Fruit fly (Drosophila melanogaster): Measurements from ENCODE around the gene CG16743.

CG16743 gene

DNA sequence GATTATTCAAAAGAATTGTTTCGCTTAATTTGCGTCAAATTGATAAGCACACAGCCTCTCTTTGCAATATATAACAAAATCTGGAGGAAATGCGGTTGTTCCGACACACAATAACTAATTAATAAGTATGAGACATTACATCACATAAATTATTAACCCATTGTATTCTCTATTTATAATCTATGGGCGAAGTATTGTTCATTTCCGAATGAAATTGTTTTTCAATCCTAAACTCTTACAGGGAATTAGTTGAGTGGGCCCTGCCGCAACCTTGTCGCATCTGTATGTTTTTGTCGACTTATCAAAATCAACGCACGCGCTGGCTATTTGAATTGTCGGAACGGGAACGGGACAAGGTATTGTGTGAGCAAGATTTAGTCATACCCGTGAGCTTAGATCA lies at the start of gene CG16743:
Gene CG16743 (plus strand): TSS at position 57 of the 400 bp plus-strand sequence.
- TF ChIP-seq CG8765 (GFP tag; IDR thresholded peaks at IDR 0.05): no peak
- TF ChIP-seq CG12299 (tag; optimal IDR thresholded peaks at IDR 0.05): no peak
- TF ChIP-seq CG10543 (GFP tag; optimal IDR thresholded peaks at IDR 0.05): peak; percentile 34
- peak; percentile 46 for TF ChIP-seq CG2120 (GFP tag; optimal IDR thresholded peaks at IDR 0.05)
- TF ChIP-seq CG34376 (GFP tag; optimal IDR thresholded peaks at IDR 0.05): peak; percentile 83
- TF ChIP-seq Adf1 (GFP tag; IDR thresholded peaks at IDR 0.05): no peak
- peak; percentile 17 for TF ChIP-seq mirr (GFP tag; optimal IDR thresholded peaks at IDR 0.05)
- TF ChIP-seq Med (GFP tag): peak; percentile 62
- no peak for TF ChIP-seq en (GFP tag; optimal IDR thresholded peaks at IDR 0.05)
- no peak for TF ChIP-seq tll (GFP tag; optimal IDR thresholded peaks at IDR 0.05)
- TF ChIP-seq CG10274 (GFP tag; optimal IDR thresholded peaks at IDR 0.05): peak; percentile 72
- TF ChIP-seq D19B (GFP tag; optimal IDR thresholded peaks at IDR 0.05): peak; percentile 11
- TF ChIP-seq Pdp1 (GFP tag; optimal IDR thresholded peaks at IDR 0.05): peak in 1 of 2 experiments; percentile 76
- no peak for TF ChIP-seq yki (optimal IDR thresholded peaks at IDR 0.05)
- TF ChIP-seq Rfx (GFP tag; IDR thresholded peaks at IDR 0.05): no peak
- no peak for TF ChIP-seq odd (GFP tag; optimal IDR thresholded peaks at IDR 0.05)
- TF ChIP-seq CG5245 (GFP tag; optimal IDR thresholded peaks at IDR 0.05): no peak
- peak; percentile 50 for TF ChIP-seq lbe (GFP tag; optimal IDR thresholded peaks at IDR 0.05)
- no peak for TF ChIP-seq gro (GFP tag; optimal IDR thresholded peaks at IDR 0.05)
- TF ChIP-seq sug (tag; optimal IDR thresholded peaks at IDR 0.05): peak; percentile 16
- no peak for TF ChIP-seq CG11504 (tag; optimal IDR thresholded peaks at IDR 0.05)

DNA sequence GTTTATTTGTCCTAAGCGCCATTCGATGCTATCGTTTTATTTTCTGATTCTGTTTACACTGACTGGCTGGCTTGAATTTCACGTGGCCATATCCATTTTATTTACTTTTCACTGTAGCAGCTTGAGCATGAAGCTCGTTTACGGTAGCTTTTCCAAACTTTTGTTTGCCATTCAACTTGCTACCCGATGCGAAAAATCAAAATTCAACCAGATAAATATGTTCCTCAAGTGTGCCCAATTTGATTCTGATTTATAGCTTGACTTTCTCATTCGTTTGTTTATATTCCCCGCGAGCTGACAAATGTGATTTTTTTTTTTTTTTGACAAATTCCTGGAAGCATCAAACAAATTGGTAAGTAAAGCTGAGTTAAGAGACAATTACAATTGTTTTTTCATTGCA lies 35.7 kb upstream of the CG16743 start, which contains the start of gene CG14072:
Gene CG14072 (plus strand): TSS at position 301 of the 400 bp plus-strand sequence.
- no peak for TF ChIP-seq CG17359 (tag; optimal IDR thresholded peaks at IDR 0.05)
- TF ChIP-seq Asciz (GFP tag; optimal IDR thresholded peaks at IDR 0.05): no peak
- TF ChIP-seq ems (GFP tag; optimal IDR thresholded peaks at IDR 0.05): no peak
- no peak for TF ChIP-seq bowl (GFP tag; IDR thresholded peaks at IDR 0.05)
- TF ChIP-seq CG3847 (GFP tag; IDR thresholded peaks at IDR 0.05): no peak
- no peak for TF ChIP-seq gem (tag; optimal IDR thresholded peaks at IDR 0.05)
- TF ChIP-seq al (GFP tag; IDR thresholded peaks at IDR 0.05): no peak
- no peak for TF ChIP-seq Dfd (GFP tag; optimal IDR thresholded peaks at IDR 0.05)
- TF ChIP-seq CG1529 (GFP tag; optimal IDR thresholded peaks at IDR 0.05): no peak
- TF ChIP-seq CG10979 (tag; optimal IDR thresholded peaks at IDR 0.05): no peak
- TF ChIP-seq CG3065 (GFP tag; optimal IDR thresholded peaks at IDR 0.05): no peak
- TF ChIP-seq nom (GFP tag; optimal IDR thresholded peaks at IDR 0.05): no peak
- TF ChIP-seq ken (GFP tag; IDR thresholded peaks at IDR 0.05): no peak
- TF ChIP-seq crp (GFP tag; optimal IDR thresholded peaks at IDR 0.05): no peak
- TF ChIP-seq bab2 (GFP tag; optimal IDR thresholded peaks at IDR 0.05): no peak
- TF ChIP-seq Hr51 (GFP tag; optimal IDR thresholded peaks at IDR 0.05): no peak
- TF ChIP-seq bbx (GFP tag; IDR thresholded peaks at IDR 0.05; ENCODE audit: partially characterized antibody): no peak
- TF ChIP-seq wor (GFP tag; IDR thresholded peaks at IDR 0.05): no peak

DNA sequence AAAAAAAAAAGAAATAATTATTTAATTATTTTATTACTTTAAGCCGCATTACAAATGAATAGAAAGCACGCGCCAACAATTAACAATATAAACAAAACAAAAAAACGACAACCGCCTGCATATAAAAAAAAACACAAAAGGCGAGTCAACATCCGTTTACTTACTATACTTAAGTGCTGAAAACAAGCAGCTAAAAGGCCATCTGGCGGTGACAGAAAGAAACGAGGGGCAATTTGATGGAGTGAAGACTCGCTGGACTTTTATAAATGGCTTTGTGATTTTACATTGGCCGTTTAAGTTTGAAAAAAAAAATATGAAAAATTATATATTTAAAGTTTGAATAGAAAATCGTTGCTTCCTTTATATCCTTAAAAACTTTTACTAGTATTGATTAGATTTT lies 31.9 kb upstream of the CG16743 start:
- TF ChIP-seq CG7839 (tag; optimal IDR thresholded peaks at IDR 0.05) (no peak), CTCF (GFP tag; optimal IDR thresholded peaks at IDR 0.05) (peak; percentile 80)
